Worm (Caenorhabditis elegans) whole organism, late embryonic: ENCODE measurements around the gene sre-13.
"Not testable (repeated sequence)": the region's sequence is repeated elsewhere in the genome, so short reads cannot be mapped to it uniquely, and the experiment has no call there.

Experiments
- C38D4.7 ChIP-seq: fragments of 200-800 bp; sonication (Bioruptor generic); optimal IDR thresholded peaks from 2 replicates; lab custom pipeline; 2018; ENCODE audit warnings: mild to moderate bottlenecking, missing genetic modification characterization, moderate library complexity, missing compliant biosample characterization
- ama-1 ChIP-seq: fragments of 150-350 bp; optimal IDR thresholded peaks from 2 replicates; lab custom pipeline; 2014
- ceh-14 ChIP-seq: sonication (generic microtip); optimal IDR thresholded peaks from 2 replicates; lab custom pipeline; 2016; ENCODE audit warnings: missing genotype, missing genetic modification characterization, missing compliant biosample characterization
- ceh-31 ChIP-seq: sonication (generic microtip); optimal IDR thresholded peaks from 2 replicates; lab custom pipeline; 2016; ENCODE audit warnings: missing genetic modification characterization, missing compliant biosample characterization
- eyg-1 ChIP-seq: sonication (generic microtip); optimal IDR thresholded peaks from 2 replicates; lab custom pipeline; 2016; ENCODE audit warnings: missing genotype, missing genetic modification characterization, missing compliant biosample characterization
- fax-1 ChIP-seq: sonication (generic microtip); optimal IDR thresholded peaks from 2 replicates; lab custom pipeline; 2016; ENCODE audit warnings: missing genotype, missing genetic modification characterization, missing compliant biosample characterization
- fkh-6 ChIP-seq: sonication (generic microtip); optimal IDR thresholded peaks from 2 replicates; lab custom pipeline; 2016; ENCODE audit warnings: missing genetic modification characterization, missing compliant biosample characterization
- gmeb-2 ChIP-seq: sonication (generic microtip); optimal IDR thresholded peaks from 2 replicates; lab custom pipeline; 2016; ENCODE audit warnings: missing genetic modification characterization, inconsistent platforms, missing compliant biosample characterization
- pqm-1 ChIP-seq: sonication (generic microtip); optimal IDR thresholded peaks from 2 replicates; lab custom pipeline; 2016; ENCODE audit warnings: missing genetic modification characterization, missing compliant biosample characterization
- syd-9 ChIP-seq: sonication (generic microtip); optimal IDR thresholded peaks from 2 replicates; lab custom pipeline; 2016; ENCODE audit warnings: mild to moderate bottlenecking, missing genetic modification characterization, moderate library complexity, missing compliant biosample characterization
- ttx-3 ChIP-seq: sonication (generic microtip); optimal IDR thresholded peaks from 2 replicates; lab custom pipeline; 2016; ENCODE audit warnings: missing genetic modification reagents, missing genetic modification characterization, missing compliant biosample characterization

ce11 chrII:14641387-14641786, 4.8 kb upstream of the sre-13 start:
- not testable (repeated sequence) for TF ChIP-seq pqm-1 (tag; lab: Kevin White, UChicago); eyg-1 (tag; lab: Kevin White, UChicago); fkh-6 (tag; lab: Kevin White, UChicago); C38D4.7 (GFP tag; lab: Kevin White, UChicago); gmeb-2 (tag; lab: Kevin White, UChicago); ttx-3 (tag; lab: Kevin White, UChicago); ama-1 (lab: Kevin White, UChicago); syd-9 (tag; lab: Kevin White, UChicago); fax-1; ceh-31 (tag; lab: Kevin White, UChicago); ceh-14 (tag; lab: Kevin White, UChicago)
